Worm (Caenorhabditis elegans): Measurements from ENCODE around the gene C24A8.5.

The C24A8.5 gene

DNA sequence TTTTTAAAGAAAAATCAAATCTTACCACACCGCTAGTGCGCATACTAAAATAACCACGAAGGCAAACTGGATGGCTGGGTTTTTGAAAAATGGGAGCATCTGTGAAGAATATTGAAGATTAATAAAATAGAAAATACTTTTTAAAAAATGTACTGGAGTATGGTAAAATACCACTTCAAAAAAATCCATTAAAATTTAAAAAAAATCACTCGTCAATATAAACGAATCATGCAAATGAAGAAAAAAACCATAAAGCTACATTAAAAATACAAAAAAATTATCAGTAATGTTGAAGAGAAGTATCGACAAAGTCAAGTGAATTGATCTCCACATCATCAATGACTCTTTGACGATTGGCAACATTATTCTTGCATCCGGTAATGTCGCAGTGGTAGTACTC is 42.0 kb upstream of the C24A8.5 start, which contains the start of gene R160.5:
Gene R160.5 (minus strand): TSS at position 101 of the 400 bp plus-strand sequence.
- TF ChIP-seq pha-4 (tag; optimal IDR thresholded peaks at IDR 0.05) (no peak), nhr-28 (tag; optimal IDR thresholded peaks at IDR 0.05) (no peak), ham-2 (GFP tag; optimal IDR thresholded peaks at IDR 0.05) (no peak), flh-1 (GFP tag; optimal IDR thresholded peaks at IDR 0.05) (no peak), bed-3 (GFP tag; optimal IDR thresholded peaks at IDR 0.05) (no peak)

DNA sequence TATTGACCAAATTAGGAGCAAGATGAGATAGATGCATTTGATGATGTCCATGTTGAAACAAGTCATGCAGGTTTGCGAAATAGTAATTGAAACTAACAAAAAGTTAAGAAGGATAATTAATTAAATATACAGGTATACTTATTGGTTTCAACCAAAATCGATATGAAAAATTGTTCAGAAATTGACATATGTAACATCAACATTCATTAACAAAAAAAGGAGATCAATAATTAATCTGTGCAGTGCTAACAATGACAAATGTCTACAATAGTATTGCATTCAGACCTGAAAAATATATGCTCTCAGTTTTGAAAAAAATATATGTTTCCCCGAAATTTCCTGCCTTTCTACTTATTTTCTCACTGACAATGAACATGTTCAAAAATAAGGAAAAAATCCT is 40.1 kb upstream of the C24A8.5 start, which contains the start of gene R160.4:
Gene R160.4 (minus strand): TSS at position 101 of the 400 bp plus-strand sequence.
- no peak for TF ChIP-seq tbx-8 (GFP tag; optimal IDR thresholded peaks at IDR 0.05)
- TF ChIP-seq lin-32 (GFP tag; optimal IDR thresholded peaks at IDR 0.05): no peak
- no peak for TF ChIP-seq ces-1 (GFP tag; optimal IDR thresholded peaks at IDR 0.05)
- no peak for TF ChIP-seq hlh-1 (tag; optimal IDR thresholded peaks at IDR 0.05)
- TF ChIP-seq unc-120 (tag; optimal IDR thresholded peaks at IDR 0.05; ENCODE audit: poor library complexity, severe bottlenecking): no peak
- no peak for TF ChIP-seq zip-8 (tag; optimal IDR thresholded peaks at IDR 0.05)
- no peak for TF ChIP-seq unc-62 (GFP tag; optimal IDR thresholded peaks at IDR 0.05)
- TF ChIP-seq nhr-28 (tag; optimal IDR thresholded peaks at IDR 0.05): no peak
- TF ChIP-seq sptf-1 (tag; optimal IDR thresholded peaks at IDR 0.05): no peak
- no peak for TF ChIP-seq drap-1 (GFP tag; optimal IDR thresholded peaks at IDR 0.05)
- TF ChIP-seq elt-3 (tag; optimal IDR thresholded peaks at IDR 0.05): no peak
- no peak for TF ChIP-seq M03D4.4 (tag; optimal IDR thresholded peaks at IDR 0.05)

DNA sequence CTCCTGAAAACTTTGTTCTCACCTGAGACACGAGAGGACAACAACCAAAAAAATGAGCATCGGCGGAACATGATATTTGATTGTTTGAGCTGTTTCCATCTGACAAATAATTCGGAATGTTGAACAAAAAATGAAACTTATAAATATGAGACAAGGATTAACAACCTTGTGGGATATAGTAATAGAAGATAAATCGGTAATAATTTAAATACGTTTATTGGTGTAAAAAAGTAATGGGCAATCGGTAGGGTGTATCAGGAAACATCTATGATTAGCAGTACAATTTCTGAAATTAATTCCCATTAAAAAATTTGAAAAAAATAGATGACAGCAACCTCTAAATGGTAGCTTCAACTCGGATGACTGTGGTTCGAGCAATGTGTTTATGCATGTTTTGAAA is 38.7 kb upstream of the C24A8.5 start, which contains the start of gene R160.10:
Gene R160.10 (minus strand): TSS at position 101 of the 400 bp plus-strand sequence.
- TF ChIP-seq mls-2 (tag; optimal IDR thresholded peaks at IDR 0.05) (no peak), blmp-1 (tag; optimal IDR thresholded peaks at IDR 0.05) (no peak), drap-1 (GFP tag; optimal IDR thresholded peaks at IDR 0.05) (no peak)

DNA sequence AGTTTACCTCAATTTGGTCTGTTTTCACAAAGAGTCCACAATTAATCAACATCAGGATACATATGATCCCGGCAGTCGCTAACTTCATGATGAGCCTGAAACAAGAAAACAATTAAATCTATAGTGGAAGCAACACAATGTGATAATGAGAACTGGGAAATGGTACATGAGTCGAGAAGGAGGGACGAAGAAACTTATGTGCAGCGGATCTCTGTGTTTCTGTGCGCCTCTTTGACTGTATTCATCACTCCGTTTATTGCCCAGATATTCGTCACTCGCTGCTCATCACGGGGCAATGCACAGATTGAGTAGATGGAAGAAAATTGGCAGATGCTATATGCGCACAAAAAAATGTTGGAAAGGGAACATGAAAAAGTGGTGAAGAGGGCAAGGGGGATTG is 37.5 kb upstream of the C24A8.5 start, which contains the start of gene R160.3:
Gene R160.3 (minus strand): TSS at position 101 of the 400 bp plus-strand sequence.
- TF ChIP-seq unc-62 (GFP tag; optimal IDR thresholded peaks at IDR 0.05): no peak

DNA sequence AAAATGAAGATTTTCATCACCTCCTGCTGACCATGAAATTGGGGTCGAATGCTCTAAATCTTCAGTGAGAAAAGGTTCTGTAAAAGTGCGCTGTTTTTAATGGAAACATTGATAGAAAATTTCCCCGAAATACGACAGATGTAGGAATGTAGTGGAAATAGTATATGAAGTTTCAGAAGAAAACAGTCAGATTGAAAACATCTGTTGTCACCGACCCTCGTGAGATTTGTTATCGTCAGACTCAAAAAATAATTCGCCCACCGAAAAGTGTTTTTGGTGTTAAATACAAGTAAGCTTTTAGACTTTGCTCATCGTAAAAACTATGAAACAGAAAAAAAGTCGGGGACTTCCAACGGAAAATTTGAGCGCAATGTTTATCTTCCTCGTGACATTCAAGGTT is 36.2 kb upstream of the C24A8.5 start, which contains the start of gene F14H12.8:
Gene F14H12.8 (minus strand): TSS at position 101 of the 400 bp plus-strand sequence.
- no peak for TF ChIP-seq drap-1 (GFP tag; optimal IDR thresholded peaks at IDR 0.05)
- TF ChIP-seq flh-1 (GFP tag; optimal IDR thresholded peaks at IDR 0.05): no peak
- TF ChIP-seq nhr-12 (tag; optimal IDR thresholded peaks at IDR 0.05): no peak
- TF ChIP-seq pha-4 (tag; optimal IDR thresholded peaks at IDR 0.05): no peak
- TF ChIP-seq unc-62 (GFP tag; optimal IDR thresholded peaks at IDR 0.05): no peak
- no peak for TF ChIP-seq M03D4.4 (tag; optimal IDR thresholded peaks at IDR 0.05)
- TF ChIP-seq blmp-1 (tag; optimal IDR thresholded peaks at IDR 0.05): no peak
- TF ChIP-seq ztf-11 (tag; optimal IDR thresholded peaks at IDR 0.05): no peak
- no peak for TF ChIP-seq ces-1 (GFP tag; optimal IDR thresholded peaks at IDR 0.05)
- TF ChIP-seq unc-39 (tag; optimal IDR thresholded peaks at IDR 0.05): no peak
- no peak for TF ChIP-seq sem-2 (GFP tag; optimal IDR thresholded peaks at IDR 0.05)
- no peak for TF ChIP-seq nhr-2 (tag; optimal IDR thresholded peaks at IDR 0.05)
- TF ChIP-seq hlh-1 (tag; optimal IDR thresholded peaks at IDR 0.05): no peak
- TF ChIP-seq ceh-39 (tag; optimal IDR thresholded peaks at IDR 0.05): no peak

DNA sequence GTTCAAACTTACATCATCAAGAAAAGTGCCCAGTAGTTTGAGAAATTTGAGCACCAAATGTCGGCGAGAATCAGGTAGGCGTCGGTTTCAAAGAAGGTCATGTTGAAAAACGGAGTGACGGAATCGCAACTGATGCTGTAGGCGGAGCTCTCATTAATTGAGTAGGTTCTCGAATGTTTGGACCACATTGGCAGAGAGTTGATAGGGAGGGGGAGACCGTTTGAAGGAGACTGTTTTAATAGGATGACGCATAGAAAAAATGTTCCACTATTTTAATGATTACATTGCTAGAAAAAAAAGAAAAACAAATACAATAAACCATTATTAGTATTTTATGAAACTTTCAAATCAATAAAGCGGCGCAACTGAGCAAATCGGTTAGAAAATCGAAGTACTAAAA is 34.5 kb upstream of the C24A8.5 start, which contains the start of gene F14H12.17:
Gene F14H12.17 (minus strand): TSS at position 101 of the 400 bp plus-strand sequence.
- TF ChIP-seq tbx-8 (GFP tag; optimal IDR thresholded peaks at IDR 0.05): no peak

DNA sequence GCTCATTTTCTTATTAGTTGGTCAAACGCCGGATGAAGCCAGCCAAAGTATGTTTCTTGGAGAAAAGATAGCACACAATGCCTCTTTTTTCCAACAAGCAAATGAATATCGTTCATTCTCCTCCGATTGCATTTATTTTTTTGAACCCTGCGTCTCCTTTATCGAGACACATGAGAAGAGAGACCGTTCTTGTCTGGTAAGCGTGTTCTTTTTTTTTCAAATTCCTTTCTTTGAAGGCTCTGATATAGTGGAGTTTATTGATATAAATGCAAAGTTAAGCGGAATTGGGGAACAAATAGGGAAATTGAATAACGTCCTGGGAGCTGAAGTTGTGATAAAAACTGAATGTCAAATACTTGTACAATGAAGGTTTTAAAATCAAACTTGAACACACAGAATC is 33.8 kb upstream of the C24A8.5 start, which contains the start of gene F14H12.7:
Gene F14H12.7 (minus strand): TSS at position 101 of the 400 bp plus-strand sequence.
- TF ChIP-seq lin-32 (GFP tag; optimal IDR thresholded peaks at IDR 0.05) (no peak), cnd-1 (tag; optimal IDR thresholded peaks at IDR 0.05) (no peak), ceh-43 (GFP tag; optimal IDR thresholded peaks at IDR 0.05) (no peak), snpc-4 (tag; optimal IDR thresholded peaks at IDR 0.05) (no peak), nhr-28 (tag; optimal IDR thresholded peaks at IDR 0.05) (no peak), nhr-237 (tag; optimal IDR thresholded peaks at IDR 0.05) (no peak), zip-8 (tag; optimal IDR thresholded peaks at IDR 0.05) (no peak), hlh-1 (tag; optimal IDR thresholded peaks at IDR 0.05) (no peak)

All from whole organism, mixed stage, embryonic.